Fruit fly (Drosophila melanogaster): ENCODE measurements around the gene CG5895.

The CG5895 gene

dm6 chr3L:16004401-16005237 is 30.7 kb upstream of the CG5895 start, which contains the start of the genes hzg and mRpS31 (continued):
- TF ChIP-seq Nf-YA (GFP tag; IDR thresholded peaks at IDR 0.05) = 0 out of 2 replicates have a peak, but pooled peaks have one; percentile 7
- no peak for TF ChIP-seq CG10565 (GFP tag; optimal IDR thresholded peaks at IDR 0.05)
- no peak for TF ChIP-seq unc-4 (GFP tag; IDR thresholded peaks at IDR 0.05; ENCODE audit: partially characterized antibody)
- no peak for TF ChIP-seq CG16813 (GFP tag; IDR thresholded peaks at IDR 0.05; ENCODE audit: partially characterized antibody)
- no peak for TF ChIP-seq cas (GFP tag; IDR thresholded peaks at IDR 0.05)
- no peak for TF ChIP-seq HmgD (GFP tag; optimal IDR thresholded peaks at IDR 0.05)
- TF ChIP-seq CG43689 (GFP tag; IDR thresholded peaks at IDR 0.05) = no peak
- TF ChIP-seq BEAF-32 (GFP tag; optimal IDR thresholded peaks at IDR 0.05) = peak; percentile 51
- peak; percentile 5 for TF ChIP-seq slp2 (GFP tag; optimal IDR thresholded peaks at IDR 0.05)
- TF ChIP-seq HLHmδ (GFP tag; optimal IDR thresholded peaks at IDR 0.05) = no peak
- TF ChIP-seq CG6654 (GFP tag; optimal IDR thresholded peaks at IDR 0.05) = no peak
- TF ChIP-seq CG11456 (GFP tag; IDR thresholded peaks at IDR 0.05) = no peak
- peak; percentile 49; the same call in 1 of the 2 replicates for TF ChIP-seq MBD-R2 (GFP tag; IDR thresholded peaks at IDR 0.05)
- peak; percentile 61 for TF ChIP-seq CG3847 (GFP tag; IDR thresholded peaks at IDR 0.05)
- TF ChIP-seq CG10267 (tag; optimal IDR thresholded peaks at IDR 0.05) = peak; percentile 67
- TF ChIP-seq CG2129 (GFP tag; IDR thresholded peaks at IDR 0.05; ENCODE audit: partially characterized antibody) = no peak
- no peak for TF ChIP-seq CG4707 (GFP tag; optimal IDR thresholded peaks at IDR 0.05)
- TF ChIP-seq CG8359 (GFP tag; optimal IDR thresholded peaks at IDR 0.05; ENCODE audit: borderline replicate concordance) = no peak
- TF ChIP-seq dan (GFP tag; IDR thresholded peaks at IDR 0.05) = no peak
- TF ChIP-seq Pdp1 (GFP tag; optimal IDR thresholded peaks at IDR 0.05) = peak; percentile 42 to 55
- TF ChIP-seq Hr3 (GFP tag; optimal IDR thresholded peaks at IDR 0.05) = peak; percentile 57
- no peak for TF ChIP-seq lov (optimal IDR thresholded peaks at IDR 0.05)
- no peak for TF ChIP-seq lov (GFP tag; IDR thresholded peaks at IDR 0.05)
- no peak for TF ChIP-seq B-H1 (GFP tag; IDR thresholded peaks at IDR 0.05)
- no peak for TF ChIP-seq Oaz (GFP tag; IDR thresholded peaks at IDR 0.05)
- no peak for TF ChIP-seq gce (GFP tag; IDR thresholded peaks at IDR 0.05)
- peak; percentile 12 for TF ChIP-seq pb (GFP tag; optimal IDR thresholded peaks at IDR 0.05)
- TF ChIP-seq CG2116 (GFP tag; optimal IDR thresholded peaks at IDR 0.05) = peak; percentile 58
- TF ChIP-seq CG8765 (GFP tag; IDR thresholded peaks at IDR 0.05) = no peak
- no peak for TF ChIP-seq tio (GFP tag; optimal IDR thresholded peaks at IDR 0.05)
- 0 out of 3 replicates have a peak, but pooled peaks have one; percentile 37 for TF ChIP-seq ken (GFP tag; IDR thresholded peaks at IDR 0.05)
- peak; percentile 65 for TF ChIP-seq Blimp-1 (GFP tag; optimal IDR thresholded peaks at IDR 0.05)
- TF ChIP-seq wek (GFP tag; optimal IDR thresholded peaks at IDR 0.05) = no peak
- TF ChIP-seq CG17328 (GFP tag; IDR thresholded peaks at IDR 0.05) = no peak
- TF ChIP-seq CG11085 (GFP tag; IDR thresholded peaks at IDR 0.05) = 0 out of 2 replicates have a peak, but pooled peaks have one; percentile 10
- TF ChIP-seq CG8478 (optimal IDR thresholded peaks at IDR 0.05) = no peak
- TF ChIP-seq tup (GFP tag; optimal IDR thresholded peaks at IDR 0.05) = no peak
- TF ChIP-seq ab (GFP tag; optimal IDR thresholded peaks at IDR 0.05) = no peak
- TF ChIP-seq scrt (GFP tag; optimal IDR thresholded peaks at IDR 0.05) = peak; percentile 34
- TF ChIP-seq CG14050 (GFP tag; IDR thresholded peaks at IDR 0.05) = no peak
- TF ChIP-seq CG1024 (GFP tag; IDR thresholded peaks at IDR 0.05) = no peak
- TF ChIP-seq CG31441 (GFP tag; IDR thresholded peaks at IDR 0.05) = peak; percentile 66; the same call in 1 of the 2 replicates
- peak; percentile 64 for TF ChIP-seq Hmr (GFP tag; optimal IDR thresholded peaks at IDR 0.05)
- TF ChIP-seq cad (GFP tag; optimal IDR thresholded peaks at IDR 0.05) = no peak
- peak; percentile 41 for TF ChIP-seq jumu (GFP tag; optimal IDR thresholded peaks at IDR 0.05)
- TF ChIP-seq CG11723 (GFP tag; optimal IDR thresholded peaks at IDR 0.05) = no peak
- TF ChIP-seq run (tag; optimal IDR thresholded peaks at IDR 0.05) = no peak
- peak in 1 of 2 experiments; percentile 1 for TF ChIP-seq insv (GFP tag; optimal IDR thresholded peaks at IDR 0.05)
- peak; percentile 56 for TF ChIP-seq Ets97D (GFP tag; optimal IDR thresholded peaks at IDR 0.05)
- TF ChIP-seq TFAM (GFP tag; optimal IDR thresholded peaks at IDR 0.05) = no peak
